Fruit fly (Drosophila melanogaster): ENCODE data around the gene Manf.

- TF ChIP-seq gce (GFP tag; IDR thresholded peaks at IDR 0.05) (no peak), fru (optimal IDR thresholded peaks at IDR 0.05) (no peak), NC2β (GFP tag; optimal IDR thresholded peaks at IDR 0.05) (no peak), Max (GFP tag; optimal IDR thresholded peaks at IDR 0.05) (no peak)
These were observed 12.7 kb upstream of the Manf start for dm6 chr3R:16336327-16337052.
